Worm (Caenorhabditis elegans) whole organism, young adult: ENCODE measurements around the gene M03D4.4.

Experiments used
- B0035.1 ChIP-seq: sonication (generic microtip); optimal IDR thresholded peaks from 2 replicates; lab custom pipeline; 2016; ENCODE audit warnings: missing genetic modification characterization, mild to moderate bottlenecking, missing compliant biosample characterization, missing genotype, missing genetic modification reagents
- B0336.3 ChIP-seq: fragments of 200-800 bp; sonication (Bioruptor generic); IDR thresholded peaks from 2 replicates; pipeline ENCODE4 v1.3.6; 2022; ENCODE audit warnings: missing genetic modification characterization, missing compliant biosample characterization
- C06A6.2 ChIP-seq: fragments of 200-800 bp; sonication (Bioruptor generic); conservative IDR thresholded peaks from 2 replicates; pipeline ENCODE4 v1.3.6; 2022; ENCODE audit warnings: missing genetic modification characterization, missing compliant biosample characterization
- F49E8.2 ChIP-seq: sonication (generic microtip); optimal IDR thresholded peaks from 3 replicates; lab custom pipeline; 2017; ENCODE audit warnings: missing genetic modification characterization, mild to moderate bottlenecking, missing compliant biosample characterization, antibody characterized with exemption, moderate library complexity; ENCODE audit not compliant: insufficient read depth
- F55B11.4 ChIP-seq: sonication (generic microtip); optimal IDR thresholded peaks from 2 replicates; lab custom pipeline; 2016; ENCODE audit warnings: missing compliant biosample characterization, missing genetic modification characterization, borderline replicate concordance; ENCODE audit not compliant: insufficient read depth
- T07F8.4 ChIP-seq: sonication (generic microtip); optimal IDR thresholded peaks from 2 replicates; lab custom pipeline; 2016; ENCODE audit warnings: mild to moderate bottlenecking, missing genetic modification characterization, moderate library complexity, missing compliant biosample characterization
- Y53F4B.3 ChIP-seq: fragments of 200-800 bp; sonication (Bioruptor generic); IDR thresholded peaks from 2 replicates; pipeline ENCODE4 v1.3.6; 2022; ENCODE audit warnings: missing genetic modification reagents, missing genetic modification characterization, missing compliant biosample characterization
- athp-1 ChIP-seq: sonication (generic microtip); optimal IDR thresholded peaks from 2 replicates; lab custom pipeline; 2017; ENCODE audit warnings: mild to moderate bottlenecking, missing genetic modification characterization, missing compliant biosample characterization
- attf-3 ChIP-seq: fragments of 200-800 bp; sonication (Bioruptor generic); conservative IDR thresholded peaks from 2 replicates; pipeline ENCODE4 v1.3.6; 2022; ENCODE audit warnings: missing genetic modification reagents, missing genetic modification characterization, missing compliant biosample characterization
- attf-5 ChIP-seq: fragments of 200-800 bp; sonication (Bioruptor generic); optimal IDR thresholded peaks from 2 replicates; lab custom pipeline; 2018; ENCODE audit warnings: mild to moderate bottlenecking, missing genetic modification characterization, missing compliant biosample characterization
- cebp-1 ChIP-seq, 2 experiments: fragments of 200-800 bp in 1 of 2; sonication (Bioruptor generic) in 1 of 2; sonication (generic microtip) in 1 of 2; IDR thresholded peaks in 1 of 2; optimal IDR thresholded peaks in 1 of 2; 2 replicates each; pipeline versions ENCODE4 v1.3.6 to Lab custom; 2017 to 2022; ENCODE audit warnings: missing compliant biosample characterization in 2 of 2, missing genetic modification characterization in 2 of 2, mild to moderate bottlenecking in 1 of 2, missing genetic modification reagents in 1 of 2, moderate library complexity in 1 of 2
- ceh-40 ChIP-seq: fragments of 200-800 bp; sonication (Bioruptor generic); IDR thresholded peaks from 2 replicates; pipeline ENCODE4 v1.3.6; 2022; ENCODE audit warnings: missing genetic modification characterization, missing compliant biosample characterization
- dox-1 ChIP-seq: fragments of 200-800 bp; sonication (Bioruptor generic); IDR thresholded peaks from 2 replicates; pipeline ENCODE4 v1.3.6; 2022; ENCODE audit warnings: missing genetic modification reagents, missing genetic modification characterization, missing compliant biosample characterization
- efl-1 ChIP-seq: fragments of 150-350 bp; optimal IDR thresholded peaks from 2 replicates; lab custom pipeline; 2014; ENCODE audit warnings: missing biosample characterization, missing genetic modification reagents, missing genetic modification characterization
- egrh-3 ChIP-seq: fragments of 200-800 bp; sonication (Bioruptor generic); IDR thresholded peaks from 2 replicates; pipeline ENCODE4 v1.3.6; 2022; ENCODE audit warnings: missing genetic modification reagents, missing genetic modification characterization, missing compliant biosample characterization
- ekl-4 ChIP-seq: fragments of 200-800 bp; sonication (Bioruptor generic); IDR thresholded peaks from 2 replicates; pipeline ENCODE4 v1.3.6; 2022; ENCODE audit warnings: missing genetic modification reagents, missing genetic modification characterization, missing compliant biosample characterization
- hmg-1.2 ChIP-seq: fragments of 200-800 bp; sonication (Bioruptor generic); IDR thresholded peaks from 2 replicates; pipeline ENCODE4 v1.3.6; 2022; ENCODE audit warnings: missing genetic modification reagents, missing genetic modification characterization, missing compliant biosample characterization
- hrde-1 ChIP-seq: sonication (generic microtip); optimal IDR thresholded peaks from 2 replicates; lab custom pipeline; 2016; ENCODE audit warnings: missing genetic modification characterization, mild to moderate bottlenecking, missing compliant biosample characterization, moderate library complexity, missing genotype, missing genetic modification reagents, borderline replicate concordance
- hsf-1 ChIP-seq: fragments of 200-800 bp; sonication (Bioruptor generic); IDR thresholded peaks from 2 replicates; pipeline ENCODE4 v1.3.6; 2022; ENCODE audit warnings: missing genetic modification reagents, missing genetic modification characterization, missing compliant biosample characterization
- lag-1 ChIP-seq: fragments of 200-800 bp; sonication (Bioruptor generic); IDR thresholded peaks from 2 replicates; pipeline ENCODE4 v1.3.6; 2022; ENCODE audit warnings: missing genetic modification reagents, missing genetic modification characterization, missing compliant biosample characterization
- lsy-27 ChIP-seq: sonication (generic microtip); optimal IDR thresholded peaks from 2 replicates; lab custom pipeline; 2017; ENCODE audit warnings: missing genetic modification characterization, mild to moderate bottlenecking, missing compliant biosample characterization, antibody characterized with exemption, missing genotype, borderline replicate concordance; ENCODE audit not compliant: insufficient read depth
- madf-10 ChIP-seq: sonication (generic microtip); optimal IDR thresholded peaks from 2 replicates; lab custom pipeline; 2016; ENCODE audit warnings: mild to moderate bottlenecking, missing genetic modification characterization, missing compliant biosample characterization
- madf-6 ChIP-seq: fragments of 200-800 bp; sonication (Bioruptor generic); IDR thresholded peaks from 2 replicates; pipeline ENCODE4 v1.3.6; 2022; ENCODE audit warnings: missing genetic modification reagents, missing genetic modification characterization, missing compliant biosample characterization
- nfya-2 ChIP-seq: fragments of 200-800 bp; sonication (Bioruptor generic); IDR thresholded peaks from 2 replicates; pipeline ENCODE4 v1.3.6; 2022; ENCODE audit warnings: missing genetic modification reagents, missing genetic modification characterization, missing compliant biosample characterization
- nfyb-1 ChIP-seq: fragments of 200-800 bp; sonication (Bioruptor generic); IDR thresholded peaks from 2 replicates; pipeline ENCODE4 v1.3.6; 2022; ENCODE audit warnings: missing genetic modification reagents, missing genetic modification characterization, missing compliant biosample characterization
- snpc-3.4 ChIP-seq: sonication (generic microtip); optimal IDR thresholded peaks from 2 replicates; lab custom pipeline; 2017; ENCODE audit warnings: missing genetic modification characterization, mild to moderate bottlenecking, missing compliant biosample characterization, antibody characterized with exemption, moderate library complexity, missing genotype, missing genetic modification reagents
- snpc-4 ChIP-seq, 5 experiments: fragments of 150-350 bp in 1 of 5; sonication (generic microtip) in 4 of 5; optimal IDR thresholded peaks; 2 replicates each; lab custom pipeline; 2014 to 2018; ENCODE audit warnings: missing genetic modification characterization in 5 of 5, missing biosample characterization in 3 of 5, antibody characterized with exemption in 2 of 5, mild to moderate bottlenecking in 2 of 5, missing compliant biosample characterization in 2 of 5, missing genotype in 2 of 5, moderate library complexity in 2 of 5, missing genetic modification reagents in 1 of 5
- sptf-2 ChIP-seq: fragments of 200-800 bp; sonication (Bioruptor generic); optimal IDR thresholded peaks from 2 replicates; lab custom pipeline; 2018; ENCODE audit warnings: mild to moderate bottlenecking, missing genetic modification characterization, missing compliant biosample characterization
- ztf-3 ChIP-seq: fragments of 200-800 bp; sonication (Bioruptor generic); optimal IDR thresholded peaks from 2 replicates; lab custom pipeline; 2018; ENCODE audit warnings: mild to moderate bottlenecking, missing genetic modification characterization, missing compliant biosample characterization
- ztf-6 ChIP-seq: fragments of 200-800 bp; sonication (Bioruptor generic); IDR thresholded peaks from 2 replicates; pipeline ENCODE4 v1.3.6; 2022; ENCODE audit warnings: missing genetic modification reagents, missing genetic modification characterization, missing compliant biosample characterization

The M03D4.4 gene

ce11 chrIV:6097040-6097928 lies 29.8 kb downstream of the M03D4.4 start (continued):
- TF ChIP-seq efl-1 (no peak), Y53F4B.3 (GFP tag; lab: Robert Waterston, UW) (no peak), hrde-1 (tag; lab: Kevin White, UChicago) (no peak), hmg-1.2 (peak; percentile 90), C06A6.2 (GFP tag; lab: Robert Waterston, UW) (0 out of 2 replicates have a peak, but pooled peaks have one; percentile 15), madf-6 (GFP tag; lab: Robert Waterston, UW) (no peak), cebp-1 (GFP tag; IDR thresholded peaks at IDR 0.05; lab: Robert Waterston, UW) (peak; percentile 63; the same call in 1 of the 2 replicates), cebp-1 (tag; optimal IDR thresholded peaks at IDR 0.05; lab: Kevin White, UChicago) (peak; percentile 73), athp-1 (no peak), madf-10 (tag; lab: Kevin White, UChicago) (peak; percentile 32), ztf-6 (no peak), snpc-3.4 (tag; lab: Kevin White, UChicago) (no peak), sptf-2 (GFP tag; lab: Kevin White, UChicago) (peak; percentile 65), dox-1 (peak; percentile 80), ceh-40 (GFP tag; lab: Robert Waterston, UW) (no peak), T07F8.4 (tag; lab: Kevin White, UChicago) (no peak), attf-3 (GFP tag; lab: Robert Waterston, UW) (no peak), lag-1 (GFP tag; lab: Robert Waterston, UW) (peak; percentile 73; the same call in 1 of the 2 replicates), nfyb-1 (peak; percentile 65; the same call in 1 of the 2 replicates), nfya-2 (no peak), ekl-4 (peak; percentile 34; the same call in 1 of the 2 replicates), ztf-3 (GFP tag; lab: Kevin White, UChicago) (peak; percentile 58), attf-5 (GFP tag; lab: Kevin White, UChicago) (peak; percentile 52), lsy-27 (tag; lab: Kevin White, UChicago) (no peak), B0336.3 (GFP tag; lab: Robert Waterston, UW) (peak; percentile 74), F55B11.4 (no peak)

ce11 chrIV:6095357-6095858 lies 31.7 kb downstream of the M03D4.4 start, which contains the start of gene lag-1:
lag-1 (plus strand) TSS chrIV:6095407.
- no peak for TF ChIP-seq nfya-2
- TF ChIP-seq hsf-1 = no peak
- TF ChIP-seq F49E8.2 (tag; lab: Kevin White, UChicago) = no peak
- no peak for TF ChIP-seq B0035.1 (tag; lab: Kevin White, UChicago)
- TF ChIP-seq egrh-3 = no peak
- no peak for TF ChIP-seq hmg-1.2

ce11 chrIV:6094315-6094606 lies 32.8 kb downstream of the M03D4.4 start:
- TF ChIP-seq snpc-4 (GFP tag; optimal IDR thresholded peaks at IDR 0.05; lab: Kevin White, UChicago) = no peak
- TF ChIP-seq snpc-4 (tag; optimal IDR thresholded peaks at IDR 0.05; lab: Kevin White, UChicago) = peak in 1 of 4 experiments; percentile 82
- no peak for TF ChIP-seq egrh-3
